Fruit fly (Drosophila melanogaster): ENCODE results near the gene CG6321.

The CG6321 gene

DNA sequence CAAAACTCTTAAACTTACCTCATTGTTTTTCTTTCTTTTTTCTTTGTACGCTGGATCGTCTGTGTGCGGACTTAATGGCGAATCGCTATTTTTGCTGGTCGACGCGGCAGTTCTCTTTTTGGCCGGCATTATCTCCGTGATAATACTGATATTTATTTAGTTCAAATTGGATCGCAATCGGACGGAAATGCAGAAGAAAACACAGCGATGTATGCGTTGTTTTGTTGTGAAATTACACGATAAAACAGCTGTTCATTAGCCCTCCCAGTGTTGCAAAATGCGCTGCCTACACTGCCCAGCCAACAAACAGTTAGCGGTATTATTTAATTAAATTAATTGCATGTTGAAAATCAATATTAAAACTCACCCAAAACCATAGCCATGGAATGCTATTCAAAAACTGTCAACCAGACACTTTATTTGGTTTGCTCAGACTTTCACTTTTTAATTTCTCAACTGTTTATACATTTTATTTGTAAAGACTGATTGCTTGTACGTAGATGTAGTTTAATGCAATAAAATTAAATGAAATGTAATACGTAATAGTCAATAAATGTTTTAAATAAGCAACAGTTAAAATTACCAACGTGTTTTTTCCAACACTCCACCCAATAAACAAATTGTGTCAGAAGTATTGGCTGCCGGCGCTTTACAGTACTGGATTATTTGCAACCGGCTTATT is 37.1 kb upstream of the CG6321 start, which contains the start of the genes Irbp18 and APP-BP1 (continued):
- peak; percentile 67 for TF ChIP-seq ac (GFP tag; optimal IDR thresholded peaks at IDR 0.05)
- peak; percentile 87 for TF ChIP-seq Sin3A (optimal IDR thresholded peaks at IDR 0.05)
- peak; percentile 84 to 92 for TF ChIP-seq bsh (GFP tag; optimal IDR thresholded peaks at IDR 0.05)
- peak; percentile 89 for TF ChIP-seq Atf6 (GFP tag; IDR thresholded peaks at IDR 0.05)
- peak; percentile 95 for TF ChIP-seq CG4854 (GFP tag; optimal IDR thresholded peaks at IDR 0.05)
- peak; percentile 96 for TF ChIP-seq zfh2 (GFP tag; optimal IDR thresholded peaks at IDR 0.05)
- TF ChIP-seq CG17328 (GFP tag; IDR thresholded peaks at IDR 0.05), result peak; percentile 81
- peak; percentile 98 for TF ChIP-seq CG30403 (GFP tag; optimal IDR thresholded peaks at IDR 0.05)
- TF ChIP-seq Lim3 (GFP tag; IDR thresholded peaks at IDR 0.05), result peak; percentile 47; the same call in 1 of the 2 replicates
- TF ChIP-seq CG11723 (GFP tag; optimal IDR thresholded peaks at IDR 0.05), result peak; percentile 88
- TF ChIP-seq HHEX (GFP tag; optimal IDR thresholded peaks at IDR 0.05), result peak; percentile 93
- TF ChIP-seq Doc2 (GFP tag; IDR thresholded peaks at IDR 0.05), result peak; percentile 36; the same call in 1 of the 2 replicates
- TF ChIP-seq CG33213 (GFP tag; optimal IDR thresholded peaks at IDR 0.05), result peak; percentile 88
- peak; percentile 88 for TF ChIP-seq dysf (GFP tag; IDR thresholded peaks at IDR 0.05)
- TF ChIP-seq NC2α (GFP tag; optimal IDR thresholded peaks at IDR 0.05), result peak; percentile 84
- peak; percentile 92 for TF ChIP-seq CG12155 (GFP tag; optimal IDR thresholded peaks at IDR 0.05)
- peak; percentile 97 for TF ChIP-seq CG2120 (GFP tag; optimal IDR thresholded peaks at IDR 0.05)
- peak; percentile 89 for TF ChIP-seq CG10565 (GFP tag; optimal IDR thresholded peaks at IDR 0.05)
- TF ChIP-seq CG12219 (GFP tag; optimal IDR thresholded peaks at IDR 0.05), result peak; percentile 91
- peak; percentile 81 for TF ChIP-seq B-H1 (GFP tag; IDR thresholded peaks at IDR 0.05)
- peak; percentile 91 for TF ChIP-seq CG2889 (GFP tag; IDR thresholded peaks at IDR 0.05)
- TF ChIP-seq CG8089 (GFP tag; optimal IDR thresholded peaks at IDR 0.05), result peak; percentile 92
- TF ChIP-seq Atf3 (GFP tag; optimal IDR thresholded peaks at IDR 0.05), result peak; percentile 93
- no peak for TF ChIP-seq inv (GFP tag; IDR thresholded peaks at IDR 0.05; ENCODE audit: partially characterized antibody)
- TF ChIP-seq CG6683 (GFP tag; optimal IDR thresholded peaks at IDR 0.05), result peak; percentile 88
- peak; percentile 91 for TF ChIP-seq scrt (GFP tag; optimal IDR thresholded peaks at IDR 0.05)
- peak; percentile 23 for TF ChIP-seq gfzf (GFP tag; optimal IDR thresholded peaks at IDR 0.05)
- TF ChIP-seq tap (tag; optimal IDR thresholded peaks at IDR 0.05), result peak; percentile 84
- TF ChIP-seq Pdp1 (GFP tag; optimal IDR thresholded peaks at IDR 0.05), result peak; percentile 92 to 96
- peak; percentile 78 for TF ChIP-seq kni (GFP tag; optimal IDR thresholded peaks at IDR 0.05)
- TF ChIP-seq Chrac-16 (GFP tag; optimal IDR thresholded peaks at IDR 0.05), result peak; percentile 93
- peak; percentile 96 for TF ChIP-seq CG9727 (GFP tag; optimal IDR thresholded peaks at IDR 0.05)
- TF ChIP-seq al (GFP tag; IDR thresholded peaks at IDR 0.05), result peak; percentile 89
- TF ChIP-seq TFAM (GFP tag; optimal IDR thresholded peaks at IDR 0.05), result peak; percentile 62
- peak; percentile 95 for TF ChIP-seq CG34376 (GFP tag; optimal IDR thresholded peaks at IDR 0.05)
- TF ChIP-seq Stat92E (GFP tag; optimal IDR thresholded peaks at IDR 0.05), result peak in 1 of 3 experiments; percentile 30
- TF ChIP-seq Hr51 (GFP tag; optimal IDR thresholded peaks at IDR 0.05), result peak; percentile 95 to 96
- peak; percentile 85 for TF ChIP-seq CG7987 (GFP tag; optimal IDR thresholded peaks at IDR 0.05)
- TF ChIP-seq Dip3 (GFP tag; optimal IDR thresholded peaks at IDR 0.05), result peak; percentile 96
- TF ChIP-seq ERR (GFP tag; optimal IDR thresholded peaks at IDR 0.05), result peak; percentile 88
- TF ChIP-seq CG11085 (GFP tag; IDR thresholded peaks at IDR 0.05), result peak; percentile 68; the same call in 1 of the 2 replicates
- no peak for TF ChIP-seq mld (GFP tag; IDR thresholded peaks at IDR 0.05; ENCODE audit: partially characterized antibody)
- TF ChIP-seq ssp (GFP tag; IDR thresholded peaks at IDR 0.05), result peak; percentile 66
- peak; percentile 89 for TF ChIP-seq CHES-1-like (GFP tag; optimal IDR thresholded peaks at IDR 0.05)
- TF ChIP-seq CG7745 (tag; optimal IDR thresholded peaks at IDR 0.05), result no peak
- TF ChIP-seq vvl (GFP tag; IDR thresholded peaks at IDR 0.05), result peak; percentile 89
- TF ChIP-seq dan (GFP tag; IDR thresholded peaks at IDR 0.05), result no peak
- TF ChIP-seq CG15073 (GFP tag; optimal IDR thresholded peaks at IDR 0.05), result peak; percentile 45
- TF ChIP-seq Hmx (GFP tag; optimal IDR thresholded peaks at IDR 0.05), result peak; percentile 93

All from whole organism, embryonic.